Fruit fly (Drosophila melanogaster) whole organism, wandering third instar larva: ENCODE measurements around the gene Spx.
A peak's percentile ranks its signal among the peaks of the same experiment; 100 is the strongest.

Experiments
- Abd-B ChIP-seq: fragments of >200 bp; optimal IDR thresholded peaks from 2 replicates; lab custom pipeline; 2017; ENCODE audit warnings: missing biosample characterization, missing genetic modification characterization
- CG9705 ChIP-seq: fragments of 200-800 bp; sonication (Bioruptor generic); optimal IDR thresholded peaks from 2 replicates; lab custom pipeline; 2018; ENCODE audit warnings: missing biosample characterization, mild to moderate bottlenecking, missing genetic modification characterization
- Dif ChIP-seq: fragments of 200-275, 200-300 bp; sonication (Bioruptor generic); optimal IDR thresholded peaks from 2 replicates; lab custom pipeline; 2018; ENCODE audit warnings: missing biosample characterization, missing genetic modification characterization; ENCODE audit not compliant: partially characterized antibody
- HLH106 ChIP-seq: fragments of 200-800 bp; optimal IDR thresholded peaks from 3 replicates; lab custom pipeline; 2019; ENCODE audit warnings: missing biosample characterization, mild to moderate bottlenecking, missing genetic modification characterization, moderate library complexity
- Hnf4 ChIP-seq: fragments of 200-800 bp; sonication (Bioruptor generic); optimal IDR thresholded peaks from 2 replicates; lab custom pipeline; 2016; ENCODE audit warnings: missing biosample characterization, mild to moderate bottlenecking, missing genetic modification characterization
- Hr78 ChIP-seq: fragments of >200 bp; optimal IDR thresholded peaks from 2 replicates; lab custom pipeline; 2017; ENCODE audit warnings: missing biosample characterization, missing genetic modification characterization
- Hr83 ChIP-seq: fragments of 200-300 bp; sonication (Bioruptor generic); optimal IDR thresholded peaks from 2 replicates; lab custom pipeline; 2016; ENCODE audit warnings: missing biosample characterization, mild to moderate bottlenecking, missing genetic modification characterization, moderate library complexity; ENCODE audit not compliant: poor library complexity, severe bottlenecking
- Mio ChIP-seq: sonication (Bioruptor generic); optimal IDR thresholded peaks from 2 replicates; lab custom pipeline; 2016; ENCODE audit warnings: missing biosample characterization, missing genetic modification characterization
- Myc ChIP-seq: fragments of >200 bp; optimal IDR thresholded peaks from 2 replicates; lab custom pipeline; 2017
- N ChIP-seq: fragments of >200 bp; optimal IDR thresholded peaks from 2 replicates; lab custom pipeline; 2018; ENCODE audit warnings: missing biosample characterization, missing external identifiers, missing genetic modification characterization
- Rel ChIP-seq, 2 experiments: fragments of 200-800 bp; sonication (Bioruptor generic) in 1 of 2; optimal IDR thresholded peaks; 2 replicates in 1 of 2; 3 replicates in 1 of 2; lab custom pipeline; 2016 to 2019; ENCODE audit warnings: mild to moderate bottlenecking in 2 of 2, missing biosample characterization in 2 of 2, missing genetic modification characterization in 2 of 2, moderate library complexity in 1 of 2
- Sp1 ChIP-seq: fragments of 200-800 bp; sonication (Bioruptor generic); optimal IDR thresholded peaks from 3 replicates; lab custom pipeline; 2019; ENCODE audit warnings: missing biosample characterization, mild to moderate bottlenecking, missing genetic modification characterization, moderate library complexity
- Vsx2 ChIP-seq: fragments of 200-300, 225-300 bp; sonication (Bioruptor generic); optimal IDR thresholded peaks from 2 replicates; lab custom pipeline; 2018; ENCODE audit warnings: missing biosample characterization, missing genetic modification characterization; ENCODE audit not compliant: partially characterized antibody
- br ChIP-seq: fragments of 200-800 bp; sonication (Bioruptor generic); optimal IDR thresholded peaks from 2 replicates; lab custom pipeline; 2016; ENCODE audit warnings: missing biosample characterization, missing genetic modification characterization
- brk ChIP-seq: fragments of 200-800 bp; sonication (Bioruptor generic); optimal IDR thresholded peaks from 2 replicates; lab custom pipeline; 2016; ENCODE audit warnings: missing biosample characterization, mild to moderate bottlenecking, missing genetic modification characterization
- dsf ChIP-seq: sonication (Bioruptor generic); optimal IDR thresholded peaks from 2 replicates; lab custom pipeline; 2016; ENCODE audit warnings: missing biosample characterization, missing genetic modification characterization, borderline replicate concordance
- ey ChIP-seq: fragments of 200-800 bp; sonication (Bioruptor generic); optimal IDR thresholded peaks from 2 replicates; lab custom pipeline; 2016; ENCODE audit warnings: missing biosample characterization, missing genetic modification characterization
- foxo ChIP-seq, 2 experiments: fragments of 200-800 bp; sonication (Bioruptor generic); optimal IDR thresholded peaks; 2 replicates in 1 of 2; 3 replicates in 1 of 2; lab custom pipeline; 2016 to 2017; ENCODE audit warnings: missing biosample characterization in 2 of 2, missing genetic modification characterization in 2 of 2
- fru ChIP-seq: fragments of 200-800 bp; sonication (Bioruptor generic); optimal IDR thresholded peaks from 3 replicates; lab custom pipeline; 2016; ENCODE audit warnings: missing biosample characterization, mild to moderate bottlenecking, missing genetic modification characterization
- h ChIP-seq: fragments of 200-800 bp; sonication (Bioruptor generic); optimal IDR thresholded peaks from 3 replicates; lab custom pipeline; 2016; ENCODE audit warnings: missing biosample characterization, mild to moderate bottlenecking, missing genetic modification characterization
- jim ChIP-seq: fragments of 175-275, 200-325 bp; sonication (Bioruptor generic); optimal IDR thresholded peaks from 2 replicates; lab custom pipeline; 2016; ENCODE audit warnings: missing biosample characterization, mild to moderate bottlenecking, missing genetic modification characterization
- lola ChIP-seq: fragments of >200 bp; optimal IDR thresholded peaks from 2 replicates; lab custom pipeline; 2017; ENCODE audit warnings: missing biosample characterization, missing genetic modification characterization
- rgr ChIP-seq: fragments of 200-800 bp; sonication (Bioruptor generic); optimal IDR thresholded peaks from 3 replicates; lab custom pipeline; 2016; ENCODE audit warnings: missing biosample characterization, mild to moderate bottlenecking, missing genetic modification characterization
- sv ChIP-seq: fragments of 200-800 bp; sonication (Bioruptor generic); optimal IDR thresholded peaks from 3 replicates; lab custom pipeline; 2016; ENCODE audit warnings: missing biosample characterization, missing genetic modification characterization
- tai ChIP-seq: sonication (Bioruptor generic); optimal IDR thresholded peaks from 2 replicates; lab custom pipeline; 2016; ENCODE audit warnings: missing biosample characterization, missing genetic modification characterization
- usp ChIP-seq: fragments of >200 bp; optimal IDR thresholded peaks from 2 replicates; lab custom pipeline; 2017; ENCODE audit warnings: missing biosample characterization, missing genetic modification characterization
- woc ChIP-seq: sonication (Bioruptor generic); optimal IDR thresholded peaks from 2 replicates; lab custom pipeline; 2016; ENCODE audit warnings: missing biosample characterization, mild to moderate bottlenecking, missing genetic modification characterization

The Spx gene

dm6 chrX:6266092-6266491 is 10.5 kb downstream of the Spx start:
- TF ChIP-seq Mio (GFP tag; lab: Kevin White, UChicago) (no peak), Abd-B (GFP tag; lab: Kevin White, UChicago) (no peak), Rel (GFP tag; optimal IDR thresholded peaks at IDR 0.05; lab: Kevin White, UChicago) (no peak), Rel (tag; optimal IDR thresholded peaks at IDR 0.05; lab: Kevin White, UChicago) (no peak), h (GFP tag; lab: Kevin White, UChicago) (no peak), HLH106 (tag; lab: Kevin White, UChicago) (no peak), brk (GFP tag; lab: Kevin White, UChicago) (no peak), Hnf4 (GFP tag; lab: Kevin White, UChicago) (no peak), CG9705 (no peak), Dif (no peak), usp (GFP tag; lab: Kevin White, UChicago) (no peak), Myc (lab: Kevin White, UChicago) (no peak), ey (GFP tag; lab: Kevin White, UChicago) (no peak), Sp1 (no peak), lola (GFP tag; lab: Kevin White, UChicago) (no peak), Hr78 (no peak)

- TF ChIP-seq foxo (GFP tag; optimal IDR thresholded peaks at IDR 0.05; lab: Kevin White, UChicago) (peak in 1 of 2 experiments; percentile 60), N (GFP tag; lab: Kevin White, UChicago) (no peak), sv (peak; percentile 43), tai (no peak), Sp1 (peak; percentile 36), fru (GFP tag; lab: Kevin White, UChicago) (peak; percentile 32), h (GFP tag; lab: Kevin White, UChicago) (peak; percentile 35), HLH106 (tag; lab: Kevin White, UChicago) (peak; percentile 65), CG9705 (peak; percentile 18), woc (GFP tag; lab: Kevin White, UChicago) (peak; percentile 76), br (GFP tag; lab: Kevin White, UChicago) (peak; percentile 38), dsf (GFP tag; lab: Kevin White, UChicago) (no peak), ey (GFP tag; lab: Kevin White, UChicago) (peak; percentile 54), rgr (peak; percentile 13), Abd-B (GFP tag; lab: Kevin White, UChicago) (no peak), Hnf4 (GFP tag; lab: Kevin White, UChicago) (peak; percentile 27)
Measured at dm6 chrX:6267187-6267711, 11.6 kb downstream of the Spx start, which contains the start of gene schlank. Gene schlank, minus strand, starts transcription at chrX:6267228.

dm6 chrX:6267745-6268582 is 12.3 kb downstream of the Spx start, which contains the start of gene Spt6:
Gene Spt6, plus strand, starts transcription at chrX:6267797.
- TF ChIP-seq CG9705 (no peak), Rel (GFP tag; optimal IDR thresholded peaks at IDR 0.05; lab: Kevin White, UChicago) (no peak), Rel (tag; optimal IDR thresholded peaks at IDR 0.05; lab: Kevin White, UChicago) (peak; percentile 3), Sp1 (no peak), Vsx2 (GFP tag; lab: Kevin White, UChicago) (no peak), Abd-B (GFP tag; lab: Kevin White, UChicago) (no peak), jim (GFP tag; lab: Kevin White, UChicago) (no peak), HLH106 (tag; lab: Kevin White, UChicago) (no peak), foxo (GFP tag; optimal IDR thresholded peaks at IDR 0.05; lab: Kevin White, UChicago) (no peak)
- TF ChIP-seq, all 38 proteins: peak for 1

dm6 chrX:6276590-6276989 is 21.0 kb downstream of the Spx start, which contains the start of gene CG3566:
Gene CG3566, minus strand, starts transcription at chrX:6276724.
- TF ChIP-seq Sp1 (peak; percentile 13), fru (GFP tag; lab: Kevin White, UChicago) (peak; percentile 37), Hr83 (GFP tag; lab: Kevin White, UChicago) (peak; percentile 16), foxo (GFP tag; optimal IDR thresholded peaks at IDR 0.05; lab: Kevin White, UChicago) (peak in 1 of 2 experiments; percentile 27), Rel (GFP tag; optimal IDR thresholded peaks at IDR 0.05; lab: Kevin White, UChicago) (no peak), Rel (tag; optimal IDR thresholded peaks at IDR 0.05; lab: Kevin White, UChicago) (peak; percentile 80), rgr (peak; percentile 11), Myc (lab: Kevin White, UChicago) (peak; percentile 66), ey (GFP tag; lab: Kevin White, UChicago) (no peak), sv (no peak), woc (GFP tag; lab: Kevin White, UChicago) (peak; percentile 73)
